1 fruit fly cellular context compared by ENCODE assay signal in the genomic region with DNA sequence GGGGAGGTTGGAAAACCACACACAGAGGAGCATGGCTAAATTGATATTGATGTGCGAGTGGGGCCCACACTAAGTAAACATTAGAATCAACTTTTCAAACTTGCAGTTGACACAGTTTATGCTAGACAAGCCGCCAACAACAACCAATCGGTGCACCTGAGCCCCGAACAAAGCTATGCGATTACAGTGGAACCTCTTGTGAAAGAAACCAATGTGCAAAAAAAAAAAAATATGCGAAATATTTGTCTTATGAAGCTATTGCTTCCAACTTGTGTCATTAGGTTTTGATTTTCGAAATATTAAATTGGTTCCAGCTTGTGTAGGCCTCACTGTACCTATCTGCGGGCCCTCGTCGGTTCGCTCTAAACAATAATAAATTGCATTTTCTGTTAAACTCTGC.
TF ChIP-seq lines count a peak whose summit lies in the region.

No protein-coding gene starts in this region.

TF ChIP-seq in whole organism, embryonic, 481 proteins besides CTCF, POLR2A, EP300 and RAD21 (continued from another document and continues in another):
- TF ChIP-seq ap (GFP tag; IDR thresholded peaks at IDR 0.05; lab: Robert Waterston, UW) = peak; percentile 71
- TF ChIP-seq Dek (tag; optimal IDR thresholded peaks at IDR 0.05; lab: Kevin White, UChicago) = peak; percentile 28
- peak; percentile 79 for TF ChIP-seq dysf (GFP tag; IDR thresholded peaks at IDR 0.05; lab: Robert Waterston, UW)
- peak; percentile 95 for TF ChIP-seq Ets65A (GFP tag; lab: Kevin White, UChicago)
- TF ChIP-seq stc (GFP tag; IDR thresholded peaks at IDR 0.05; lab: Robert Waterston, UW) = peak; percentile 77
- peak; percentile 67 to 76 for TF ChIP-seq dpn (GFP tag; optimal IDR thresholded peaks at IDR 0.05; lab: Kevin White, UChicago)
- no peak for TF ChIP-seq gro (GFP tag; optimal IDR thresholded peaks at IDR 0.05; lab: Kevin White, UChicago)
- TF ChIP-seq CG14667 (GFP tag; IDR thresholded peaks at IDR 0.05; lab: Robert Waterston, UW) = peak; percentile 50
- TF ChIP-seq Dip3 (GFP tag; optimal IDR thresholded peaks at IDR 0.05; lab: Kevin White, UChicago) = peak; percentile 60
- peak; percentile 10; the same call in 1 of the 3 replicates for TF ChIP-seq C15 (GFP tag; IDR thresholded peaks at IDR 0.05; lab: Robert Waterston, UW)
- no peak for TF ChIP-seq CG12744 (GFP tag; optimal IDR thresholded peaks at IDR 0.05; lab: Kevin White, UChicago)
- peak; percentile 61 for TF ChIP-seq CG3407 (GFP tag; optimal IDR thresholded peaks at IDR 0.05; lab: Kevin White, UChicago)
- TF ChIP-seq Blimp-1 (GFP tag; optimal IDR thresholded peaks at IDR 0.05; lab: Kevin White, UChicago) = peak; percentile 82
- peak; percentile 76 for TF ChIP-seq tin (GFP tag; optimal IDR thresholded peaks at IDR 0.05; lab: Kevin White, UChicago)
- peak; percentile 84 for TF ChIP-seq lmd (GFP tag; IDR thresholded peaks at IDR 0.05; lab: Robert Waterston, UW)
- no peak for TF ChIP-seq Opbp (GFP tag; IDR thresholded peaks at IDR 0.05; lab: Robert Waterston, UW; ENCODE audit: partially characterized antibody)
- TF ChIP-seq CG6689 (GFP tag; IDR thresholded peaks at IDR 0.05; lab: Robert Waterston, UW) = peak; percentile 78
- TF ChIP-seq CG7928 (GFP tag; optimal IDR thresholded peaks at IDR 0.05; lab: Kevin White, UChicago) = no peak
- no peak for TF ChIP-seq CG7271 (tag; optimal IDR thresholded peaks at IDR 0.05; lab: Kevin White, UChicago)
- TF ChIP-seq caup (GFP tag; optimal IDR thresholded peaks at IDR 0.05; lab: Kevin White, UChicago; ENCODE audit: severe bottlenecking) = peak; percentile 45
- peak; percentile 72; the same call in 2 of the 3 replicates for TF ChIP-seq CG11695 (GFP tag; IDR thresholded peaks at IDR 0.05; lab: Robert Waterston, UW)
- peak; percentile 83 for TF ChIP-seq CG17359 (tag; optimal IDR thresholded peaks at IDR 0.05; lab: Kevin White, UChicago)
- TF ChIP-seq Atf-2 (GFP tag; optimal IDR thresholded peaks at IDR 0.05; lab: Kevin White, UChicago) = peak; percentile 58
- peak; percentile 15 for TF ChIP-seq trem (tag; optimal IDR thresholded peaks at IDR 0.05; lab: Kevin White, UChicago)
- TF ChIP-seq chn (GFP tag; optimal IDR thresholded peaks at IDR 0.05; lab: Kevin White, UChicago) = peak; percentile 62
- peak; percentile 51 for TF ChIP-seq CG11398 (GFP tag; optimal IDR thresholded peaks at IDR 0.05; lab: Kevin White, UChicago)
- TF ChIP-seq slou (GFP tag; optimal IDR thresholded peaks at IDR 0.05; lab: Kevin White, UChicago) = peak; percentile 10
- TF ChIP-seq CG31441 (GFP tag; IDR thresholded peaks at IDR 0.05; lab: Robert Waterston, UW) = peak; percentile 77
- peak; percentile 67 for TF ChIP-seq oc (tag; optimal IDR thresholded peaks at IDR 0.05; lab: Kevin White, UChicago)
- TF ChIP-seq Mrtf (GFP tag; IDR thresholded peaks at IDR 0.05; lab: Robert Waterston, UW) = peak; percentile 79
- TF ChIP-seq klu (GFP tag; IDR thresholded peaks at IDR 0.05; lab: Robert Waterston, UW) = no peak
- TF ChIP-seq nmo (GFP tag; optimal IDR thresholded peaks at IDR 0.05; lab: Kevin White, UChicago) = peak; percentile 81
- TF ChIP-seq sug (tag; optimal IDR thresholded peaks at IDR 0.05; lab: Kevin White, UChicago) = no peak
- TF ChIP-seq fd96Cb (tag; optimal IDR thresholded peaks at IDR 0.05; lab: Kevin White, UChicago) = peak; percentile 79
- TF ChIP-seq peb (GFP tag; IDR thresholded peaks at IDR 0.05; lab: Robert Waterston, UW) = peak; percentile 71
- TF ChIP-seq hkb (optimal IDR thresholded peaks at IDR 0.05; lab: Kevin White, UChicago) = no peak
- peak; percentile 83 for TF ChIP-seq hkb (GFP tag; IDR thresholded peaks at IDR 0.05; lab: Robert Waterston, UW)
- TF ChIP-seq gsb-n (tag; optimal IDR thresholded peaks at IDR 0.05; lab: Kevin White, UChicago) = peak; percentile 66
- peak; percentile 65 for TF ChIP-seq CG17829 (tag; optimal IDR thresholded peaks at IDR 0.05; lab: Kevin White, UChicago)
- no peak for TF ChIP-seq gfzf (GFP tag; optimal IDR thresholded peaks at IDR 0.05; lab: Kevin White, UChicago)
- peak; percentile 51 for TF ChIP-seq CG12942 (GFP tag; optimal IDR thresholded peaks at IDR 0.05; lab: Kevin White, UChicago)
- TF ChIP-seq CG30020 (tag; optimal IDR thresholded peaks at IDR 0.05; lab: Kevin White, UChicago) = no peak
- peak; percentile 43 for TF ChIP-seq CG5180 (GFP tag; optimal IDR thresholded peaks at IDR 0.05; lab: Kevin White, UChicago)
- peak; percentile 70 for TF ChIP-seq CG17385 (GFP tag; optimal IDR thresholded peaks at IDR 0.05; lab: Kevin White, UChicago)
- peak in 1 of 2 experiments; percentile 87 for TF ChIP-seq bsh (GFP tag; optimal IDR thresholded peaks at IDR 0.05; lab: Kevin White, UChicago)
- TF ChIP-seq yki (optimal IDR thresholded peaks at IDR 0.05; lab: Kevin White, UChicago) = no peak
- TF ChIP-seq eyg (GFP tag; optimal IDR thresholded peaks at IDR 0.05; lab: Kevin White, UChicago) = peak; percentile 4
- TF ChIP-seq bowl (GFP tag; IDR thresholded peaks at IDR 0.05; lab: Robert Waterston, UW) = peak; percentile 65
- TF ChIP-seq CG9797 (GFP tag; optimal IDR thresholded peaks at IDR 0.05; lab: Kevin White, UChicago) = no peak
- peak; percentile 80 for TF ChIP-seq Awh (GFP tag; IDR thresholded peaks at IDR 0.05; lab: Robert Waterston, UW)
- TF ChIP-seq bigmax (GFP tag; optimal IDR thresholded peaks at IDR 0.05; lab: Kevin White, UChicago) = no peak
- peak; percentile 63 for TF ChIP-seq CG9817 (tag; optimal IDR thresholded peaks at IDR 0.05; lab: Kevin White, UChicago)
- TF ChIP-seq CG8281 (tag; optimal IDR thresholded peaks at IDR 0.05; lab: Kevin White, UChicago) = peak; percentile 28
- peak; percentile 34 for TF ChIP-seq odd (GFP tag; optimal IDR thresholded peaks at IDR 0.05; lab: Kevin White, UChicago)
- peak; percentile 81 for TF ChIP-seq ind (GFP tag; optimal IDR thresholded peaks at IDR 0.05; lab: Kevin White, UChicago)
- no peak for TF ChIP-seq CG3065 (GFP tag; optimal IDR thresholded peaks at IDR 0.05; lab: Kevin White, UChicago)
- no peak for TF ChIP-seq CG8478 (optimal IDR thresholded peaks at IDR 0.05; lab: Kevin White, UChicago)
- no peak for TF ChIP-seq CG16813 (GFP tag; IDR thresholded peaks at IDR 0.05; lab: Robert Waterston, UW; ENCODE audit: partially characterized antibody)
- no peak for TF ChIP-seq Hey (tag; optimal IDR thresholded peaks at IDR 0.05; lab: Kevin White, UChicago)
- no peak for TF ChIP-seq usp (GFP tag; optimal IDR thresholded peaks at IDR 0.05; lab: Kevin White, UChicago)
- TF ChIP-seq CG8290 (GFP tag; optimal IDR thresholded peaks at IDR 0.05; lab: Kevin White, UChicago) = peak; percentile 49
- peak in 1 of 2 experiments; percentile 78 for TF ChIP-seq CG8290 (tag; optimal IDR thresholded peaks at IDR 0.05; lab: Kevin White, UChicago)
- TF ChIP-seq CG11093 (GFP tag; IDR thresholded peaks at IDR 0.05; lab: Robert Waterston, UW) = peak; percentile 52; the same call in 1 of the 3 replicates
- peak; percentile 66 for TF ChIP-seq CG18764 (GFP tag; optimal IDR thresholded peaks at IDR 0.05; lab: Kevin White, UChicago)
- peak; percentile 74 for TF ChIP-seq ATbp (GFP tag; optimal IDR thresholded peaks at IDR 0.05; lab: Kevin White, UChicago)
- peak; percentile 70 for TF ChIP-seq CG9609 (GFP tag; optimal IDR thresholded peaks at IDR 0.05; lab: Kevin White, UChicago)
- peak in 1 of 2 experiments; percentile 43 for TF ChIP-seq Hr78 (GFP tag; optimal IDR thresholded peaks at IDR 0.05; lab: Kevin White, UChicago)
- peak; percentile 74 for TF ChIP-seq otp (GFP tag; IDR thresholded peaks at IDR 0.05; lab: Robert Waterston, UW)
- no peak for TF ChIP-seq CG12104 (GFP tag; optimal IDR thresholded peaks at IDR 0.05; lab: Kevin White, UChicago)
- TF ChIP-seq sob (GFP tag; IDR thresholded peaks at IDR 0.05; lab: Robert Waterston, UW) = peak; percentile 80
- TF ChIP-seq ase (GFP tag; IDR thresholded peaks at IDR 0.05; lab: Robert Waterston, UW) = peak; percentile 74; the same call in 2 of the 3 replicates
- no peak for TF ChIP-seq CG10431 (GFP tag; optimal IDR thresholded peaks at IDR 0.05; lab: Kevin White, UChicago)
- TF ChIP-seq fru (optimal IDR thresholded peaks at IDR 0.05; lab: Kevin White, UChicago) = no peak
- no peak for TF ChIP-seq rib (GFP tag; IDR thresholded peaks at IDR 0.05; lab: Robert Waterston, UW)
- peak; percentile 54 for TF ChIP-seq CG15696 (tag; optimal IDR thresholded peaks at IDR 0.05; lab: Kevin White, UChicago)
- no peak for TF ChIP-seq Hmx (GFP tag; optimal IDR thresholded peaks at IDR 0.05; lab: Kevin White, UChicago)
- 0 out of 2 replicates have a peak, but pooled peaks have one; percentile 24 for TF ChIP-seq cas (GFP tag; IDR thresholded peaks at IDR 0.05; lab: Robert Waterston, UW)
- peak; percentile 2 for TF ChIP-seq CG6683 (GFP tag; optimal IDR thresholded peaks at IDR 0.05; lab: Kevin White, UChicago)
- no peak for TF ChIP-seq amos (GFP tag; IDR thresholded peaks at IDR 0.05; lab: Robert Waterston, UW; ENCODE audit: partially characterized antibody)
- TF ChIP-seq CG1602 (GFP tag; optimal IDR thresholded peaks at IDR 0.05; lab: Kevin White, UChicago) = peak; percentile 66
- TF ChIP-seq row (GFP tag; IDR thresholded peaks at IDR 0.05; lab: Robert Waterston, UW) = peak; percentile 82
- peak; percentile 31 for TF ChIP-seq Myb (GFP tag; optimal IDR thresholded peaks at IDR 0.05; lab: Kevin White, UChicago)
- TF ChIP-seq psq (GFP tag; optimal IDR thresholded peaks at IDR 0.05; lab: Kevin White, UChicago) = no peak
- peak; percentile 66 for TF ChIP-seq dmrt11E (tag; optimal IDR thresholded peaks at IDR 0.05; lab: Kevin White, UChicago)
- TF ChIP-seq inv (GFP tag; IDR thresholded peaks at IDR 0.05; lab: Robert Waterston, UW; ENCODE audit: partially characterized antibody) = no peak
- TF ChIP-seq CG1792 (GFP tag; optimal IDR thresholded peaks at IDR 0.05; lab: Kevin White, UChicago) = peak; percentile 51
- 0 out of 2 replicates have a peak, but pooled peaks have one; percentile 52 for TF ChIP-seq CG11696 (GFP tag; IDR thresholded peaks at IDR 0.05; lab: Robert Waterston, UW)
- TF ChIP-seq Ada2b (GFP tag; IDR thresholded peaks at IDR 0.05; lab: Robert Waterston, UW) = peak; percentile 77
- TF ChIP-seq btn (GFP tag; optimal IDR thresholded peaks at IDR 0.05; lab: Kevin White, UChicago) = peak; percentile 38
- TF ChIP-seq nerfin-2 (GFP tag; IDR thresholded peaks at IDR 0.05; lab: Robert Waterston, UW; ENCODE audit: partially characterized antibody) = no peak
- no peak for TF ChIP-seq CG15479 (GFP tag; optimal IDR thresholded peaks at IDR 0.05; lab: Kevin White, UChicago)
- peak; percentile 35 for TF ChIP-seq pho (GFP tag; optimal IDR thresholded peaks at IDR 0.05; lab: Kevin White, UChicago)
- peak; percentile 71 for TF ChIP-seq CG15269 (tag; optimal IDR thresholded peaks at IDR 0.05; lab: Kevin White, UChicago)
- no peak for TF ChIP-seq Sry-β (GFP tag; optimal IDR thresholded peaks at IDR 0.05; lab: Kevin White, UChicago)
- no peak for TF ChIP-seq CG7987 (GFP tag; optimal IDR thresholded peaks at IDR 0.05; lab: Kevin White, UChicago)
- no peak for TF ChIP-seq fd102C (GFP tag; optimal IDR thresholded peaks at IDR 0.05; lab: Kevin White, UChicago)
- peak; percentile 71 for TF ChIP-seq CG4404 (GFP tag; IDR thresholded peaks at IDR 0.05; lab: Robert Waterston, UW)
- TF ChIP-seq CG13287 (GFP tag; IDR thresholded peaks at IDR 0.05; lab: Robert Waterston, UW; ENCODE audit: partially characterized antibody) = no peak
- peak; percentile 80 for TF ChIP-seq gem (tag; optimal IDR thresholded peaks at IDR 0.05; lab: Kevin White, UChicago)
- TF ChIP-seq CG5953 (GFP tag; IDR thresholded peaks at IDR 0.05; lab: Robert Waterston, UW) = peak; percentile 79
- peak; percentile 89 for TF ChIP-seq Optix (GFP tag; IDR thresholded peaks at IDR 0.05; lab: Robert Waterston, UW)
- no peak for TF ChIP-seq pzg (GFP tag; optimal IDR thresholded peaks at IDR 0.05; lab: Kevin White, UChicago)
- TF ChIP-seq CG6813 (GFP tag; optimal IDR thresholded peaks at IDR 0.05; lab: Kevin White, UChicago) = peak; percentile 54
- TF ChIP-seq chinmo (GFP tag; IDR thresholded peaks at IDR 0.05; lab: Robert Waterston, UW; ENCODE audit: partially characterized antibody) = no peak
- TF ChIP-seq cwo (GFP tag; optimal IDR thresholded peaks at IDR 0.05; lab: Kevin White, UChicago) = peak; percentile 34
- no peak for TF ChIP-seq hbn (GFP tag; IDR thresholded peaks at IDR 0.05; lab: Robert Waterston, UW; ENCODE audit: partially characterized antibody)
- TF ChIP-seq kni (GFP tag; optimal IDR thresholded peaks at IDR 0.05; lab: Kevin White, UChicago) = peak; percentile 30
- TF ChIP-seq CG30431 (GFP tag; optimal IDR thresholded peaks at IDR 0.05; lab: Kevin White, UChicago) = peak; percentile 63
- peak; percentile 86 for TF ChIP-seq HLH3B (GFP tag; IDR thresholded peaks at IDR 0.05; lab: Robert Waterston, UW)
- TF ChIP-seq pita (GFP tag; optimal IDR thresholded peaks at IDR 0.05; lab: Kevin White, UChicago) = no peak
- no peak for TF ChIP-seq exex (tag; optimal IDR thresholded peaks at IDR 0.05; lab: Kevin White, UChicago)
- peak; percentile 84 for TF ChIP-seq so (GFP tag; IDR thresholded peaks at IDR 0.05; lab: Robert Waterston, UW)
- TF ChIP-seq Taf1 (GFP tag; IDR thresholded peaks at IDR 0.05; lab: Robert Waterston, UW) = peak; percentile 40; the same call in 1 of the 2 replicates
- no peak for TF ChIP-seq CG1832 (GFP tag; optimal IDR thresholded peaks at IDR 0.05; lab: Kevin White, UChicago)
- TF ChIP-seq CG4730 (GFP tag; IDR thresholded peaks at IDR 0.05; lab: Robert Waterston, UW) = peak; percentile 77
- TF ChIP-seq CG17612 (GFP tag; IDR thresholded peaks at IDR 0.05; lab: Robert Waterston, UW) = 0 out of 2 replicates have a peak, but pooled peaks have one; percentile 33
- TF ChIP-seq ci (GFP tag; IDR thresholded peaks at IDR 0.05; lab: Robert Waterston, UW) = peak; percentile 93
- peak; percentile 79 for TF ChIP-seq ara (GFP tag; IDR thresholded peaks at IDR 0.05; lab: Robert Waterston, UW)
- TF ChIP-seq Vsx1 (GFP tag; optimal IDR thresholded peaks at IDR 0.05; lab: Kevin White, UChicago) = no peak
- TF ChIP-seq CG43689 (GFP tag; IDR thresholded peaks at IDR 0.05; lab: Robert Waterston, UW) = 0 out of 2 replicates have a peak, but pooled peaks have one; percentile 21
- peak; percentile 45 for TF ChIP-seq CG2202 (tag; optimal IDR thresholded peaks at IDR 0.05; lab: Kevin White, UChicago)
- peak; percentile 69 for TF ChIP-seq CG12219 (GFP tag; optimal IDR thresholded peaks at IDR 0.05; lab: Kevin White, UChicago)
- TF ChIP-seq CG8359 (GFP tag; optimal IDR thresholded peaks at IDR 0.05; lab: Kevin White, UChicago; ENCODE audit: borderline replicate concordance) = peak; percentile 50
- TF ChIP-seq CG4424 (GFP tag; optimal IDR thresholded peaks at IDR 0.05; lab: Kevin White, UChicago) = peak; percentile 77
- peak; percentile 88 for TF ChIP-seq CG17328 (GFP tag; IDR thresholded peaks at IDR 0.05; lab: Robert Waterston, UW)
- peak; percentile 52 for TF ChIP-seq CG6254 (GFP tag; optimal IDR thresholded peaks at IDR 0.05; lab: Kevin White, UChicago)
